Fruit fly (Drosophila melanogaster) whole organism, embryonic: ENCODE data around the gene CG31636.
A peak's percentile ranks its signal among the peaks of the same experiment; 100 is the strongest.

Experiments used
- ATbp ChIP-seq: fragments of 200-800 bp; sonication (Bioruptor generic); optimal IDR thresholded peaks from 2 replicates; lab custom pipeline; 2017; ENCODE audit warnings: missing biosample characterization, mild to moderate bottlenecking, missing genetic modification characterization, missing genetic modification reagents
- Adf1 ChIP-seq: fragments of 200-800 bp; sonication (Bioruptor generic); IDR thresholded peaks from 2 replicates; pipeline ENCODE4 v1.3.6; 2022; ENCODE audit warnings: missing biosample characterization, missing genetic modification characterization
- Antp ChIP-seq: fragments of 200-800 bp; sonication (Bioruptor generic); optimal IDR thresholded peaks from 3 replicates; lab custom pipeline; 2016; ENCODE audit warnings: missing biosample characterization, missing genetic modification characterization
- CG10462 ChIP-seq: fragments of 200-800 bp; sonication (Bioruptor generic); optimal IDR thresholded peaks from 2 replicates; lab custom pipeline; 2016; ENCODE audit warnings: missing biosample characterization, missing genetic modification characterization
- CG14050 ChIP-seq: fragments of 200-800 bp; sonication (Bioruptor generic); IDR thresholded peaks from 3 replicates; pipeline ENCODE4 v1.3.6; 2022; ENCODE audit warnings: missing biosample characterization, missing genetic modification characterization
- CG18764 ChIP-seq: fragments of 200-800 bp; sonication (Bioruptor generic); optimal IDR thresholded peaks from 3 replicates; lab custom pipeline; 2016; ENCODE audit warnings: missing biosample characterization, missing genetic modification characterization
- CG30431 ChIP-seq: fragments of 200-800 bp; sonication (Bioruptor generic); optimal IDR thresholded peaks from 2 replicates; lab custom pipeline; 2017; ENCODE audit warnings: missing biosample characterization, missing genetic modification characterization
- CG31388 ChIP-seq: fragments of 200-800 bp; sonication (Bioruptor generic); optimal IDR thresholded peaks from 2 replicates; lab custom pipeline; 2016; ENCODE audit warnings: missing biosample characterization, missing genetic modification characterization
- CG32772 ChIP-seq: fragments of 200-800 bp; sonication (Bioruptor generic); IDR thresholded peaks from 2 replicates; pipeline ENCODE4 v1.3.6; 2022; ENCODE audit warnings: missing biosample characterization, missing genetic modification characterization
- CG3281 ChIP-seq: fragments of 200-800 bp; sonication (Bioruptor generic); optimal IDR thresholded peaks from 3 replicates; lab custom pipeline; 2017; ENCODE audit warnings: missing biosample characterization, mild to moderate bottlenecking, missing genetic modification characterization
- CG3407 ChIP-seq: fragments of 200-800 bp; sonication (Bioruptor generic); optimal IDR thresholded peaks from 2 replicates; lab custom pipeline; 2018; ENCODE audit warnings: missing biosample characterization, mild to moderate bottlenecking, missing genetic modification characterization
- CG5245 ChIP-seq: fragments of 200-800 bp; sonication (Bioruptor generic); optimal IDR thresholded peaks from 3 replicates; lab custom pipeline; 2016; ENCODE audit warnings: missing biosample characterization, missing genetic modification characterization
- CG7745 ChIP-seq: fragments of 200-800 bp; sonication (Bioruptor generic); optimal IDR thresholded peaks from 2 replicates; lab custom pipeline; 2018; ENCODE audit warnings: missing biosample characterization, mild to moderate bottlenecking, missing genetic modification characterization, moderate library complexity
- CG7963 ChIP-seq: fragments of 200-800 bp; sonication (Bioruptor generic); IDR thresholded peaks from 3 replicates; pipeline ENCODE4 v1.3.6; 2022; ENCODE audit warnings: missing biosample characterization, missing genetic modification characterization; ENCODE audit not compliant: partially characterized antibody
- CG9876 ChIP-seq: fragments of 200-800 bp; sonication (Bioruptor generic); optimal IDR thresholded peaks from 2 replicates; lab custom pipeline; 2016; ENCODE audit warnings: missing biosample characterization, missing genetic modification characterization
- CHES-1-like ChIP-seq: fragments of 200-800 bp; sonication (Bioruptor generic); optimal IDR thresholded peaks from 2 replicates; lab custom pipeline; 2016; ENCODE audit warnings: missing biosample characterization, missing genetic modification characterization
- Ets65A ChIP-seq: fragments of 200-800 bp; sonication (Bioruptor generic); peaks from one replicate; lab custom pipeline; 2016; ENCODE audit warnings: missing biosample characterization, missing genetic modification characterization
- GATAe ChIP-seq: fragments of 200-800 bp; sonication (Bioruptor generic); conservative IDR thresholded peaks from 2 replicates; pipeline ENCODE4 v1.3.6; 2022; ENCODE audit warnings: missing biosample characterization, missing genetic modification characterization
- Gug ChIP-seq: fragments of 200-800 bp; sonication (Bioruptor generic); IDR thresholded peaks from 4 replicates; pipeline ENCODE4 v1.3.6; 2022; ENCODE audit warnings: missing biosample characterization, missing genetic modification characterization
- HLH4C ChIP-seq: fragments of 200-800 bp; sonication (Bioruptor generic); IDR thresholded peaks from 3 replicates; pipeline ENCODE4 v1.3.6; 2022; ENCODE audit warnings: missing biosample characterization, missing genetic modification characterization; ENCODE audit not compliant: partially characterized antibody
- Lim3 ChIP-seq: fragments of 200-800 bp; sonication (Bioruptor generic); IDR thresholded peaks from 2 replicates; pipeline ENCODE4 v1.3.6; 2022; ENCODE audit warnings: missing biosample characterization, missing genetic modification characterization
- MBD-R2 ChIP-seq: fragments of 200-800 bp; sonication (Bioruptor generic); IDR thresholded peaks from 2 replicates; pipeline ENCODE4 v1.3.6; 2022; ENCODE audit warnings: missing biosample characterization, missing genetic modification characterization
- Nf-YB ChIP-seq: fragments of 200-800 bp; sonication (Bioruptor generic); optimal IDR thresholded peaks from 3 replicates; lab custom pipeline; 2019; ENCODE audit warnings: missing biosample characterization, mild to moderate bottlenecking, missing genetic modification characterization, moderate library complexity
- Spps ChIP-seq: fragments of 200-800 bp; sonication (Bioruptor generic); optimal IDR thresholded peaks from 2 replicates; lab custom pipeline; 2018; ENCODE audit warnings: missing biosample characterization, mild to moderate bottlenecking, missing genetic modification characterization
- Sry-δ ChIP-seq: fragments of 200-800 bp; sonication (Bioruptor generic); optimal IDR thresholded peaks from 2 replicates; lab custom pipeline; 2016; ENCODE audit warnings: missing biosample characterization, missing genetic modification characterization
- Usf ChIP-seq: fragments of 200-800 bp; sonication (Bioruptor generic); optimal IDR thresholded peaks from 2 replicates; lab custom pipeline; 2017; ENCODE audit warnings: missing genotype, missing biosample characterization, missing genetic modification characterization
- Vsx1 ChIP-seq: fragments of 200-800 bp; sonication (Bioruptor generic); optimal IDR thresholded peaks from 2 replicates; lab custom pipeline; 2017; ENCODE audit warnings: missing biosample characterization, mild to moderate bottlenecking, missing genetic modification characterization, missing genetic modification reagents
- az2 ChIP-seq: fragments of 200-800 bp; sonication (Bioruptor generic); optimal IDR thresholded peaks from 3 replicates; lab custom pipeline; 2016; ENCODE audit warnings: missing biosample characterization, missing genetic modification characterization
- bowl ChIP-seq: fragments of 200-800 bp; sonication (Bioruptor generic); IDR thresholded peaks from 2 replicates; pipeline ENCODE4 v1.3.6; 2022; ENCODE audit warnings: missing biosample characterization, missing genetic modification characterization
- cato ChIP-seq: fragments of 200-800 bp; sonication (Bioruptor generic); optimal IDR thresholded peaks from 2 replicates; lab custom pipeline; 2016; ENCODE audit warnings: missing biosample characterization, missing genetic modification characterization, borderline replicate concordance
- ewg ChIP-seq: fragments of 200-800 bp; sonication (Bioruptor generic); optimal IDR thresholded peaks from 3 replicates; lab custom pipeline; 2017; ENCODE audit warnings: mild to moderate bottlenecking, missing biosample characterization, missing genetic modification reagents, missing genetic modification characterization
- eyg ChIP-seq: fragments of 200-800 bp; sonication (Bioruptor generic); optimal IDR thresholded peaks from 3 replicates; lab custom pipeline; 2016; ENCODE audit warnings: missing biosample characterization, missing genetic modification characterization
- gfzf ChIP-seq: fragments of 200-800 bp; sonication (Bioruptor generic); optimal IDR thresholded peaks from 2 replicates; lab custom pipeline; 2016; ENCODE audit warnings: missing biosample characterization, mild to moderate bottlenecking, missing genetic modification characterization, moderate library complexity
- grn ChIP-seq: fragments of 200-800 bp; sonication (Bioruptor generic); optimal IDR thresholded peaks from 3 replicates; lab custom pipeline; 2017; ENCODE audit warnings: missing biosample characterization, missing genetic modification characterization
- hbn ChIP-seq: fragments of 200-800 bp; sonication (Bioruptor generic); IDR thresholded peaks from 2 replicates; pipeline ENCODE4 v1.3.6; 2022; ENCODE audit warnings: missing biosample characterization, missing genetic modification characterization; ENCODE audit not compliant: partially characterized antibody
- hkb ChIP-seq, 2 experiments: fragments of 200-800 bp in 1 of 2; fragments of >200 bp in 1 of 2; sonication (Bioruptor generic) in 1 of 2; IDR thresholded peaks in 1 of 2; optimal IDR thresholded peaks in 1 of 2; 2 replicates each; pipeline versions ENCODE4 v1.3.6 to Lab custom; 2017 to 2022; ENCODE audit warnings: missing biosample characterization in 1 of 2, missing genetic modification characterization in 1 of 2
- inv ChIP-seq: fragments of 200-800 bp; sonication (Bioruptor generic); IDR thresholded peaks from 2 replicates; pipeline ENCODE4 v1.3.6; 2022; ENCODE audit warnings: missing biosample characterization, missing genetic modification characterization; ENCODE audit not compliant: partially characterized antibody
- kah ChIP-seq: fragments of 200-800 bp; sonication (Bioruptor generic); optimal IDR thresholded peaks from 2 replicates; lab custom pipeline; 2018; ENCODE audit warnings: missing biosample characterization, mild to moderate bottlenecking, missing genetic modification characterization
- lmd ChIP-seq: fragments of 200-800 bp; sonication (Bioruptor generic); IDR thresholded peaks from 2 replicates; pipeline ENCODE4 v1.3.6; 2022; ENCODE audit warnings: missing biosample characterization, missing genetic modification characterization
- nau ChIP-seq: fragments of 200-800 bp; sonication (Bioruptor generic); optimal IDR thresholded peaks from 3 replicates; lab custom pipeline; 2017; ENCODE audit warnings: missing biosample characterization, mild to moderate bottlenecking, missing genetic modification characterization, missing genetic modification reagents
- nmo ChIP-seq: fragments of 200-800 bp; sonication (Bioruptor generic); optimal IDR thresholded peaks from 2 replicates; lab custom pipeline; 2018; ENCODE audit warnings: missing biosample characterization, mild to moderate bottlenecking, missing genetic modification characterization, moderate library complexity
- oc ChIP-seq: fragments of 200-800 bp; sonication (Bioruptor generic); optimal IDR thresholded peaks from 2 replicates; lab custom pipeline; 2018; ENCODE audit warnings: missing biosample characterization, mild to moderate bottlenecking, missing genetic modification characterization, moderate library complexity
- pita ChIP-seq: fragments of 200-800 bp; sonication (Bioruptor generic); optimal IDR thresholded peaks from 2 replicates; lab custom pipeline; 2017; ENCODE audit warnings: missing biosample characterization, mild to moderate bottlenecking, missing genetic modification characterization
- pum ChIP-seq: fragments of 200-800 bp; sonication (Bioruptor generic); optimal IDR thresholded peaks from 2 replicates; lab custom pipeline; 2016; ENCODE audit warnings: missing biosample characterization, missing genetic modification characterization
- row ChIP-seq: fragments of 200-800 bp; sonication (Bioruptor generic); IDR thresholded peaks from 3 replicates; pipeline ENCODE4 v1.3.6; 2022; ENCODE audit warnings: missing biosample characterization, missing genetic modification characterization
- scrt ChIP-seq: fragments of 200-800 bp; sonication (Bioruptor generic); optimal IDR thresholded peaks from 2 replicates; lab custom pipeline; 2018; ENCODE audit warnings: missing biosample characterization, mild to moderate bottlenecking, missing genetic modification characterization, moderate library complexity
- sr ChIP-seq: fragments of 200-800 bp; sonication (Bioruptor generic); IDR thresholded peaks from 3 replicates; pipeline ENCODE4 v1.3.6; 2022; ENCODE audit warnings: missing biosample characterization, missing genetic modification characterization
- tx ChIP-seq: fragments of 200-800 bp; sonication (Bioruptor generic); optimal IDR thresholded peaks from 2 replicates; lab custom pipeline; 2016; ENCODE audit warnings: missing biosample characterization, missing genetic modification characterization
- wor ChIP-seq: fragments of 200-800 bp; sonication (Bioruptor generic); IDR thresholded peaks from 2 replicates; pipeline ENCODE4 v1.3.6; 2022; ENCODE audit warnings: missing biosample characterization, missing genetic modification characterization
- zen ChIP-seq: fragments of 200-800 bp; sonication (Bioruptor generic); optimal IDR thresholded peaks from 3 replicates; lab custom pipeline; 2018; ENCODE audit warnings: missing biosample characterization, mild to moderate bottlenecking, missing genetic modification characterization, moderate library complexity
- zen2 ChIP-seq: fragments of 200-800 bp; sonication (Bioruptor generic); IDR thresholded peaks from 3 replicates; pipeline ENCODE4 v1.3.6; 2022; ENCODE audit warnings: missing biosample characterization, missing genetic modification characterization; ENCODE audit not compliant: partially characterized antibody

The CG31636 gene

dm6 chr2L:6622642-6623162 is 35.2 kb downstream of the CG31636 start, which contains the start of gene CG34345 (continued):
- TF ChIP-seq inv (GFP tag; lab: Robert Waterston, UW) (0 out of 2 replicates have a peak, but pooled peaks have one; percentile 15), CG32772 (GFP tag; lab: Robert Waterston, UW) (no peak), Ets65A (peak; percentile 77), Nf-YB (GFP tag; lab: Kevin White, UChicago) (no peak), wor (GFP tag; lab: Robert Waterston, UW) (no peak), nmo (peak; percentile 40), sr (no peak), kah (GFP tag; lab: Kevin White, UChicago) (no peak), tx (GFP tag; lab: Kevin White, UChicago) (no peak), CG5245 (GFP tag; lab: Kevin White, UChicago) (no peak), hkb (optimal IDR thresholded peaks at IDR 0.05; lab: Kevin White, UChicago) (no peak), hkb (GFP tag; IDR thresholded peaks at IDR 0.05; lab: Robert Waterston, UW) (peak; percentile 18; the same call in 1 of the 2 replicates), CG9876 (GFP tag; lab: Kevin White, UChicago) (peak; percentile 5), CG7745 (no peak), gfzf (GFP tag; lab: Kevin White, UChicago) (peak; percentile 47), CG3407 (no peak), Lim3 (GFP tag; lab: Robert Waterston, UW) (no peak), CG30431 (GFP tag; lab: Kevin White, UChicago) (no peak), CG31388 (GFP tag; lab: Kevin White, UChicago) (no peak), CG14050 (GFP tag; lab: Robert Waterston, UW) (no peak), Usf (no peak), Vsx1 (GFP tag; lab: Kevin White, UChicago) (no peak), GATAe (GFP tag; lab: Robert Waterston, UW) (no peak), pita (GFP tag; lab: Kevin White, UChicago) (peak; percentile 90), eyg (GFP tag; lab: Kevin White, UChicago) (no peak), nau (no peak), Adf1 (GFP tag; lab: Robert Waterston, UW) (no peak), Gug (GFP tag; lab: Robert Waterston, UW) (no peak), CG10462 (GFP tag; lab: Kevin White, UChicago) (no peak), zen (tag; lab: Kevin White, UChicago) (no peak), MBD-R2 (no peak), oc (tag; lab: Kevin White, UChicago) (no peak), hbn (GFP tag; lab: Robert Waterston, UW) (peak; percentile 72), CHES-1-like (GFP tag; lab: Kevin White, UChicago) (no peak), az2 (no peak), lmd (GFP tag; lab: Robert Waterston, UW) (no peak), cato (GFP tag; lab: Kevin White, UChicago) (no peak), CG18764 (GFP tag; lab: Kevin White, UChicago) (no peak), CG3281 (GFP tag; lab: Kevin White, UChicago) (no peak), Sry-δ (peak; percentile 31), pum (no peak), scrt (GFP tag; lab: Kevin White, UChicago) (no peak), ATbp (GFP tag; lab: Kevin White, UChicago) (no peak), row (GFP tag; lab: Robert Waterston, UW) (no peak), zen2 (GFP tag; lab: Robert Waterston, UW) (peak; percentile 80), bowl (no peak), grn (GFP tag; lab: Kevin White, UChicago) (no peak), Spps (tag; lab: Kevin White, UChicago) (no peak), HLH4C (GFP tag; lab: Robert Waterston, UW) (no peak), Antp (GFP tag; lab: Kevin White, UChicago) (no peak), CG7963 (peak; percentile 24; the same call in 1 of the 3 replicates), ewg (no peak)
